Fruit fly (Drosophila melanogaster): Measurements from ENCODE around the gene Mst89B.
A peak's percentile ranks its signal among the peaks of the same experiment; 100 is the strongest.

Mst89B gene

dm6 chr3R:16253427-16253883, 13.4 kb upstream of the Mst89B start:
- TF ChIP-seq CG17801 (GFP tag; optimal IDR thresholded peaks at IDR 0.05; ENCODE audit: partially characterized antibody): peak; percentile 36

- TF ChIP-seq CG17801 (GFP tag; optimal IDR thresholded peaks at IDR 0.05; ENCODE audit: partially characterized antibody): no peak
Observed at dm6 chr3R:16253974-16254408, 12.8 kb upstream of the Mst89B start.

- TF ChIP-seq CG17801 (GFP tag; optimal IDR thresholded peaks at IDR 0.05; ENCODE audit: partially characterized antibody): peak; percentile 5
Observed at dm6 chr3R:16254616-16255601, 11.9 kb upstream of the Mst89B start.

dm6 chr3R:16256135-16256534, 10.7 kb upstream of the Mst89B start:
- no peak for TF ChIP-seq CG17801 (GFP tag; optimal IDR thresholded peaks at IDR 0.05; ENCODE audit: partially characterized antibody)

dm6 chr3R:16257346-16257745, 9.5 kb upstream of the Mst89B start:
- TF ChIP-seq CG17801 (GFP tag; optimal IDR thresholded peaks at IDR 0.05; ENCODE audit: partially characterized antibody): no peak

- peak; percentile 37 for TF ChIP-seq CG17801 (GFP tag; optimal IDR thresholded peaks at IDR 0.05; ENCODE audit: partially characterized antibody)
Observed at dm6 chr3R:16260385-16261169, 6.2 kb upstream of the Mst89B start.

- TF ChIP-seq CG17801 (GFP tag; optimal IDR thresholded peaks at IDR 0.05; ENCODE audit: partially characterized antibody): peak; percentile 67
Observed at dm6 chr3R:16263522-16264305, 3.1 kb upstream of the Mst89B start, which contains the start of the genes bor and asun. Gene bor (minus strand): TSS chr3R:16264115. Gene asun (plus strand): TSS chr3R:16264271.

- no peak for TF ChIP-seq CG17801 (GFP tag; optimal IDR thresholded peaks at IDR 0.05; ENCODE audit: partially characterized antibody)
Observed at dm6 chr3R:16272185-16272584, 5.4 kb downstream of the Mst89B start, which contains the start of the genes Mat89Ba and gish. Gene Mat89Ba (minus strand): TSS chr3R:16272415. Gene gish (plus strand): TSS chr3R:16272452.

dm6 chr3R:16272754-16273502, 6.1 kb downstream of the Mst89B start:
- TF ChIP-seq CG17801 (GFP tag; optimal IDR thresholded peaks at IDR 0.05; ENCODE audit: partially characterized antibody): no peak

dm6 chr3R:16273503-16274131, 6.8 kb downstream of the Mst89B start:
- no peak for TF ChIP-seq CG17801 (GFP tag; optimal IDR thresholded peaks at IDR 0.05; ENCODE audit: partially characterized antibody)

dm6 chr3R:16274534-16274933, 7.7 kb downstream of the Mst89B start:
- TF ChIP-seq CG17801 (GFP tag; optimal IDR thresholded peaks at IDR 0.05; ENCODE audit: partially characterized antibody): no peak

- TF ChIP-seq CG17801 (GFP tag; optimal IDR thresholded peaks at IDR 0.05; ENCODE audit: partially characterized antibody): no peak
Observed at dm6 chr3R:16275329-16275728, 8.5 kb downstream of the Mst89B start.

- TF ChIP-seq CG17801 (GFP tag; optimal IDR thresholded peaks at IDR 0.05; ENCODE audit: partially characterized antibody): no peak
Observed at dm6 chr3R:16275890-16276619, 9.2 kb downstream of the Mst89B start.
